Fruit fly (Drosophila melanogaster) whole organism, adult: Measurements from ENCODE around the gene Pgant4.

ENCODE experiments used
- CG11617 ChIP-seq: fragments of 200-800 bp; sonication (Bioruptor generic); optimal IDR thresholded peaks from 2 replicates; lab custom pipeline; 2017; ENCODE audit warnings: mild to moderate bottlenecking, missing biosample characterization, missing genetic modification reagents, missing genetic modification characterization
- CG12768 ChIP-seq: fragments of 200-800 bp; sonication (Bioruptor generic); optimal IDR thresholded peaks from 2 replicates; lab custom pipeline; 2017; ENCODE audit warnings: missing biosample characterization, missing genetic modification characterization, mild to moderate bottlenecking, moderate library complexity, missing genetic modification reagents
- CG14711 ChIP-seq: fragments of 200-800 bp; sonication (Bioruptor generic); optimal IDR thresholded peaks from 2 replicates; lab custom pipeline; 2018; ENCODE audit warnings: missing biosample characterization, mild to moderate bottlenecking, missing genetic modification characterization, moderate library complexity
- CG1620 ChIP-seq: fragments of 200-800 bp; sonication (Bioruptor generic); optimal IDR thresholded peaks from 2 replicates; lab custom pipeline; 2016; ENCODE audit warnings: missing biosample characterization, missing genetic modification characterization
- CG33017 ChIP-seq: fragments of 200-800 bp; sonication (Bioruptor generic); optimal IDR thresholded peaks from 2 replicates; lab custom pipeline; 2018; ENCODE audit warnings: missing biosample characterization, mild to moderate bottlenecking, missing genetic modification characterization, moderate library complexity
- CG5204 ChIP-seq: fragments of 200-800 bp; sonication (Bioruptor generic); optimal IDR thresholded peaks from 2 replicates; lab custom pipeline; 2016; ENCODE audit warnings: missing biosample characterization, missing genetic modification characterization
- CG7045 ChIP-seq: fragments of 200-800 bp; sonication (Bioruptor generic); optimal IDR thresholded peaks from 2 replicates; lab custom pipeline; 2017; ENCODE audit warnings: missing biosample characterization, mild to moderate bottlenecking, missing genetic modification characterization
- CG7101 ChIP-seq: fragments of 200-800 bp; sonication (Bioruptor generic); optimal IDR thresholded peaks from 2 replicates; lab custom pipeline; 2018; ENCODE audit warnings: missing biosample characterization, mild to moderate bottlenecking, missing genetic modification characterization, moderate library complexity
- Clk ChIP-seq: fragments of 200-800 bp; sonication (Bioruptor generic); optimal IDR thresholded peaks from 2 replicates; lab custom pipeline; 2017; ENCODE audit warnings: missing biosample characterization, missing genetic modification characterization
- Crg-1 ChIP-seq: fragments of 200-800 bp; sonication (Bioruptor generic); optimal IDR thresholded peaks from 2 replicates; lab custom pipeline; 2016; ENCODE audit warnings: missing biosample characterization, missing genetic modification characterization
- Hr96 ChIP-seq: fragments of 200-800 bp; sonication (Bioruptor generic); optimal IDR thresholded peaks from 2 replicates; lab custom pipeline; 2016; ENCODE audit warnings: missing biosample characterization, missing genetic modification characterization
- Mnt ChIP-seq: fragments of 200-800 bp; sonication (Bioruptor generic); optimal IDR thresholded peaks from 2 replicates; lab custom pipeline; 2016; ENCODE audit warnings: missing biosample characterization, mild to moderate bottlenecking, missing genetic modification characterization
- bab1 ChIP-seq: fragments of 200-800 bp; sonication (Bioruptor generic); optimal IDR thresholded peaks from 3 replicates; lab custom pipeline; 2019; ENCODE audit warnings: missing biosample characterization, mild to moderate bottlenecking, missing genetic modification characterization, moderate library complexity
- cic ChIP-seq: fragments of 200-800 bp; sonication (Bioruptor generic); optimal IDR thresholded peaks from 2 replicates; lab custom pipeline; 2017; ENCODE audit warnings: missing biosample characterization, mild to moderate bottlenecking, missing genetic modification characterization, moderate library complexity
- cnc ChIP-seq, 2 experiments: fragments of >200 bp; optimal IDR thresholded peaks; 2 replicates each; lab custom pipeline; 2017
- kay ChIP-seq: fragments of 200-800 bp; sonication (Bioruptor generic); peaks from one replicate; lab custom pipeline; 2016; ENCODE audit warnings: missing biosample characterization, missing genetic modification characterization, borderline replicate concordance
- ovo ChIP-seq: fragments of 200-800 bp; sonication (Bioruptor generic); optimal IDR thresholded peaks from 2 replicates; lab custom pipeline; 2016; ENCODE audit warnings: missing biosample characterization, missing genetic modification characterization
- pad ChIP-seq: fragments of 200-800 bp; sonication (Bioruptor generic); optimal IDR thresholded peaks from 3 replicates; lab custom pipeline; 2017; ENCODE audit warnings: missing biosample characterization, missing genetic modification characterization, mild to moderate bottlenecking, moderate library complexity, missing genetic modification reagents
- tj ChIP-seq: fragments of 200-800 bp; sonication (Bioruptor generic); optimal IDR thresholded peaks from 3 replicates; lab custom pipeline; 2017; ENCODE audit warnings: missing biosample characterization, mild to moderate bottlenecking, missing genetic modification characterization, moderate library complexity
- toe ChIP-seq: fragments of 200-800 bp; sonication (Bioruptor generic); optimal IDR thresholded peaks from 2 replicates; lab custom pipeline; 2016; ENCODE audit warnings: missing biosample characterization, missing genetic modification characterization

Pgant4 gene

dm6 chr2L:3461760-3462159 is 10.6 kb upstream of the Pgant4 start, which contains the start of gene CG3246:
CG3246 (minus strand) TSS chr2L:3461952.
- peak; percentile 0 for TF ChIP-seq Mnt (GFP tag; lab: Kevin White, UChicago)
- TF ChIP-seq Crg-1 (GFP tag; lab: Kevin White, UChicago) = no peak

- TF ChIP-seq bab1 (GFP tag; lab: Kevin White, UChicago) (no peak), CG1620 (GFP tag; lab: Kevin White, UChicago) (no peak), Clk (GFP tag; lab: Kevin White, UChicago) (no peak), CG11617 (GFP tag; lab: Kevin White, UChicago) (no peak), cnc (optimal IDR thresholded peaks at IDR 0.05; lab: Kevin White, UChicago) (no peak), CG12768 (no peak), Crg-1 (GFP tag; lab: Kevin White, UChicago) (no peak), CG33017 (no peak)
Observed at dm6 chr2L:3465426-3465825, 7.0 kb upstream of the Pgant4 start.

dm6 chr2L:3465918-3466727 is 6.3 kb upstream of the Pgant4 start, which contains the start of the genes msl-2 and ND-PDSW:
msl-2 (minus strand) TSS chr2L:3466112.
ND-PDSW (plus strand) TSS chr2L:3466157.
- TF ChIP-seq tj (GFP tag; lab: Kevin White, UChicago) = peak; percentile 27
- TF ChIP-seq CG1620 (GFP tag; lab: Kevin White, UChicago) = no peak
- peak; percentile 32 for TF ChIP-seq Mnt (GFP tag; lab: Kevin White, UChicago)

dm6 chr2L:3466846-3467245 is 5.6 kb upstream of the Pgant4 start:
- TF ChIP-seq CG33017 (no peak), kay (GFP tag; lab: Kevin White, UChicago) (no peak), ovo (GFP tag; lab: Kevin White, UChicago) (no peak), cnc (optimal IDR thresholded peaks at IDR 0.05; lab: Kevin White, UChicago) (no peak)

dm6 chr2L:3469869-3470268 is 2.5 kb upstream of the Pgant4 start, which contains the start of the genes Pif1 and CG31776:
Pif1 (minus strand) TSS chr2L:3470004.
CG31776 (plus strand) TSS chr2L:3470182.
- TF ChIP-seq ovo (GFP tag; lab: Kevin White, UChicago) (no peak), Clk (GFP tag; lab: Kevin White, UChicago) (no peak), kay (GFP tag; lab: Kevin White, UChicago) (no peak), Crg-1 (GFP tag; lab: Kevin White, UChicago) (no peak), bab1 (GFP tag; lab: Kevin White, UChicago) (peak; percentile 40), Mnt (GFP tag; lab: Kevin White, UChicago) (peak; percentile 70), cnc (optimal IDR thresholded peaks at IDR 0.05; lab: Kevin White, UChicago) (peak in 1 of 2 experiments; percentile 12), cic (GFP tag; lab: Kevin White, UChicago) (no peak)

- TF ChIP-seq CG33017 (no peak), Crg-1 (GFP tag; lab: Kevin White, UChicago) (no peak), Mnt (GFP tag; lab: Kevin White, UChicago) (no peak), CG5204 (no peak), Clk (GFP tag; lab: Kevin White, UChicago) (no peak), Hr96 (GFP tag; lab: Kevin White, UChicago) (no peak), bab1 (GFP tag; lab: Kevin White, UChicago) (no peak), toe (GFP tag; lab: Kevin White, UChicago) (no peak)
Observed at dm6 chr2L:3475168-3475567, 2.8 kb downstream of the Pgant4 start.

dm6 chr2L:3475948-3476347 is 3.5 kb downstream of the Pgant4 start:
- no peak for TF ChIP-seq toe (GFP tag; lab: Kevin White, UChicago)
- TF ChIP-seq CG1620 (GFP tag; lab: Kevin White, UChicago) = no peak
- no peak for TF ChIP-seq CG7101
- TF ChIP-seq Hr96 (GFP tag; lab: Kevin White, UChicago) = no peak
- TF ChIP-seq ovo (GFP tag; lab: Kevin White, UChicago) = no peak
- no peak for TF ChIP-seq kay (GFP tag; lab: Kevin White, UChicago)
- TF ChIP-seq CG7045 (GFP tag; lab: Kevin White, UChicago) = no peak
- TF ChIP-seq Crg-1 (GFP tag; lab: Kevin White, UChicago) = no peak
- no peak for TF ChIP-seq CG12768
- TF ChIP-seq cnc (optimal IDR thresholded peaks at IDR 0.05; lab: Kevin White, UChicago) = no peak
- TF ChIP-seq CG11617 (GFP tag; lab: Kevin White, UChicago) = no peak
- TF ChIP-seq CG5204 = no peak
- TF ChIP-seq CG33017 = no peak
- TF ChIP-seq pad (GFP tag; lab: Kevin White, UChicago) = no peak
- no peak for TF ChIP-seq Clk (GFP tag; lab: Kevin White, UChicago)
- TF ChIP-seq cic (GFP tag; lab: Kevin White, UChicago) = no peak
- no peak for TF ChIP-seq Mnt (GFP tag; lab: Kevin White, UChicago)
- TF ChIP-seq bab1 (GFP tag; lab: Kevin White, UChicago) = no peak
- no peak for TF ChIP-seq CG14711
